Fruit fly (Drosophila melanogaster) whole organism, embryonic: ENCODE results near the gene Elal.

Experiments used
- Asciz ChIP-seq: fragments of 200-800 bp; sonication (Bioruptor generic); optimal IDR thresholded peaks from 2 replicates; lab custom pipeline; 2017; ENCODE audit warnings: missing biosample characterization, mild to moderate bottlenecking, missing genetic modification characterization, missing genetic modification reagents
- B-H1 ChIP-seq: fragments of 200-800 bp; sonication (Bioruptor generic); IDR thresholded peaks from 3 replicates; pipeline ENCODE4 v1.3.6; 2022; ENCODE audit warnings: missing biosample characterization, missing genetic modification characterization
- Blimp-1 ChIP-seq: fragments of 200-800 bp; sonication (Bioruptor generic); optimal IDR thresholded peaks from 3 replicates; lab custom pipeline; 2018; ENCODE audit warnings: missing biosample characterization, missing genetic modification characterization, mild to moderate bottlenecking, moderate library complexity, missing genetic modification reagents
- CG10654 ChIP-seq: fragments of 200-800 bp; sonication (Bioruptor generic); optimal IDR thresholded peaks from 2 replicates; lab custom pipeline; 2016; ENCODE audit warnings: missing biosample characterization, missing genetic modification characterization
- CG12071 ChIP-seq: fragments of 200-800 bp; sonication (Bioruptor generic); optimal IDR thresholded peaks from 3 replicates; lab custom pipeline; 2018; ENCODE audit warnings: missing biosample characterization, mild to moderate bottlenecking, missing genetic modification characterization
- CG12104 ChIP-seq: fragments of 200-800 bp; sonication (Bioruptor generic); optimal IDR thresholded peaks from 3 replicates; lab custom pipeline; 2016; ENCODE audit warnings: missing biosample characterization, missing genetic modification characterization
- CG13123 ChIP-seq: fragments of 200-800 bp; sonication (Bioruptor generic); optimal IDR thresholded peaks from 2 replicates; lab custom pipeline; 2016; ENCODE audit warnings: missing biosample characterization, missing genetic modification characterization
- CG13287 ChIP-seq: fragments of 200-800 bp; sonication (Bioruptor generic); IDR thresholded peaks from 2 replicates; pipeline ENCODE4 v1.3.6; 2022; ENCODE audit warnings: missing biosample characterization, missing genetic modification characterization; ENCODE audit not compliant: partially characterized antibody
- CG16779 ChIP-seq: fragments of 200-800 bp; sonication (Bioruptor generic); IDR thresholded peaks from 2 replicates; pipeline ENCODE4 v1.3.6; 2022; ENCODE audit warnings: missing biosample characterization, missing genetic modification characterization
- CG18476 ChIP-seq: fragments of 200-800 bp; sonication (Bioruptor generic); optimal IDR thresholded peaks from 2 replicates; lab custom pipeline; 2016; ENCODE audit warnings: missing biosample characterization, mild to moderate bottlenecking, missing genetic modification characterization
- CG2120 ChIP-seq: fragments of 200-800 bp; sonication (Bioruptor generic); optimal IDR thresholded peaks from 3 replicates; lab custom pipeline; 2016; ENCODE audit warnings: missing biosample characterization, missing genetic modification characterization
- CG2199 ChIP-seq: fragments of 200-800 bp; sonication (Bioruptor generic); IDR thresholded peaks from 3 replicates; pipeline ENCODE4 v1.3.6; 2022; ENCODE audit warnings: missing biosample characterization, missing genetic modification characterization
- CG31388 ChIP-seq: fragments of 200-800 bp; sonication (Bioruptor generic); optimal IDR thresholded peaks from 2 replicates; lab custom pipeline; 2016; ENCODE audit warnings: missing biosample characterization, missing genetic modification characterization
- CG33557 ChIP-seq: fragments of 200-800 bp; sonication (Bioruptor generic); optimal IDR thresholded peaks from 2 replicates; lab custom pipeline; 2019; ENCODE audit warnings: missing biosample characterization, mild to moderate bottlenecking, missing genetic modification characterization, moderate library complexity
- CG3995 ChIP-seq: fragments of 200-800 bp; sonication (Bioruptor generic); optimal IDR thresholded peaks from 3 replicates; lab custom pipeline; 2016; ENCODE audit warnings: missing biosample characterization, missing genetic modification characterization
- CG42726 ChIP-seq: fragments of 200-800 bp; sonication (Bioruptor generic); IDR thresholded peaks from 2 replicates; pipeline ENCODE4 v1.3.6; 2022; ENCODE audit warnings: missing biosample characterization, missing genetic modification characterization; ENCODE audit not compliant: partially characterized antibody
- CG4404 ChIP-seq: fragments of 200-800 bp; sonication (Bioruptor generic); IDR thresholded peaks from 2 replicates; pipeline ENCODE4 v1.3.6; 2022; ENCODE audit warnings: missing biosample characterization, missing genetic modification characterization
- CG4854 ChIP-seq: fragments of 200-800 bp; sonication (Bioruptor generic); optimal IDR thresholded peaks from 2 replicates; lab custom pipeline; 2016; ENCODE audit warnings: missing biosample characterization, missing genetic modification characterization, inconsistent platforms
- CG7357 ChIP-seq: fragments of 200-800 bp; sonication (Bioruptor generic); IDR thresholded peaks from 3 replicates; pipeline ENCODE4 v1.3.6; 2022; ENCODE audit warnings: missing biosample characterization, missing genetic modification characterization
- CG7928 ChIP-seq: fragments of 200-800 bp; sonication (Bioruptor generic); optimal IDR thresholded peaks from 2 replicates; lab custom pipeline; 2017; ENCODE audit warnings: missing biosample characterization, mild to moderate bottlenecking, missing genetic modification characterization
- CG8765 ChIP-seq: fragments of 200-800 bp; sonication (Bioruptor generic); IDR thresholded peaks from 2 replicates; pipeline ENCODE4 v1.3.6; 2022; ENCODE audit warnings: missing biosample characterization, missing genetic modification characterization
- Chrac-16 ChIP-seq: fragments of 200-800 bp; sonication (Bioruptor generic); optimal IDR thresholded peaks from 3 replicates; lab custom pipeline; 2016; ENCODE audit warnings: missing biosample characterization, missing genetic modification characterization
- CrebB ChIP-seq: fragments of 200-800 bp; sonication (Bioruptor generic); optimal IDR thresholded peaks from 3 replicates; lab custom pipeline; 2018; ENCODE audit warnings: missing biosample characterization, mild to moderate bottlenecking, missing genetic modification characterization
- Dfd ChIP-seq, 2 experiments: fragments of >200 bp; optimal IDR thresholded peaks; 2 replicates each; lab custom pipeline; 2017; ENCODE audit warnings: missing biosample characterization in 2 of 2, missing genetic modification characterization in 2 of 2
- Gsc ChIP-seq: fragments of 200-800 bp; sonication (Bioruptor generic); IDR thresholded peaks from 2 replicates; pipeline ENCODE4 v1.3.6; 2022; ENCODE audit warnings: missing biosample characterization, missing genetic modification characterization
- Hand ChIP-seq: fragments of 200-800 bp; sonication (Bioruptor generic); optimal IDR thresholded peaks from 2 replicates; lab custom pipeline; 2017; ENCODE audit warnings: mild to moderate bottlenecking, missing biosample characterization, missing genetic modification reagents, missing genetic modification characterization
- Lhr ChIP-seq: fragments of 200-800 bp; sonication (Bioruptor generic); optimal IDR thresholded peaks from 3 replicates; lab custom pipeline; 2017; ENCODE audit warnings: mild to moderate bottlenecking, missing biosample characterization, missing genetic modification reagents, missing genetic modification characterization
- Lim3 ChIP-seq: fragments of 200-800 bp; sonication (Bioruptor generic); IDR thresholded peaks from 2 replicates; pipeline ENCODE4 v1.3.6; 2022; ENCODE audit warnings: missing biosample characterization, missing genetic modification characterization
- MBD-R2 ChIP-seq: fragments of 200-800 bp; sonication (Bioruptor generic); IDR thresholded peaks from 2 replicates; pipeline ENCODE4 v1.3.6; 2022; ENCODE audit warnings: missing biosample characterization, missing genetic modification characterization
- Sry-δ ChIP-seq: fragments of 200-800 bp; sonication (Bioruptor generic); optimal IDR thresholded peaks from 2 replicates; lab custom pipeline; 2016; ENCODE audit warnings: missing biosample characterization, missing genetic modification characterization
- Ssrp ChIP-seq: fragments of 200-800 bp; sonication (Bioruptor generic); optimal IDR thresholded peaks from 2 replicates; lab custom pipeline; 2018; ENCODE audit warnings: missing biosample characterization, mild to moderate bottlenecking, missing genetic modification characterization, moderate library complexity
- TFAM ChIP-seq: fragments of 200-800 bp; sonication (Bioruptor generic); optimal IDR thresholded peaks from 2 replicates; lab custom pipeline; 2017; ENCODE audit warnings: missing biosample characterization, missing genetic modification characterization, inconsistent platforms
- chinmo ChIP-seq: fragments of 200-800 bp; sonication (Bioruptor generic); IDR thresholded peaks from 4 replicates; pipeline ENCODE4 v1.3.6; 2022; ENCODE audit warnings: missing biosample characterization, missing genetic modification characterization; ENCODE audit not compliant: partially characterized antibody
- crol ChIP-seq: fragments of 200-800 bp; sonication (Bioruptor generic); IDR thresholded peaks from 2 replicates; pipeline ENCODE4 v1.3.6; 2022; ENCODE audit warnings: missing biosample characterization, missing genetic modification characterization
- dan ChIP-seq: fragments of 200-800 bp; sonication (Bioruptor generic); IDR thresholded peaks from 2 replicates; pipeline ENCODE4 v1.3.6; 2022; ENCODE audit warnings: missing biosample characterization, missing genetic modification characterization
- ewg ChIP-seq: fragments of 200-800 bp; sonication (Bioruptor generic); optimal IDR thresholded peaks from 3 replicates; lab custom pipeline; 2017; ENCODE audit warnings: mild to moderate bottlenecking, missing biosample characterization, missing genetic modification reagents, missing genetic modification characterization
- fd102C ChIP-seq: fragments of 200-800 bp; sonication (Bioruptor generic); optimal IDR thresholded peaks from 2 replicates; lab custom pipeline; 2018; ENCODE audit warnings: missing biosample characterization, mild to moderate bottlenecking, missing genetic modification characterization, moderate library complexity
- fd64A ChIP-seq: fragments of 200-800 bp; sonication (Bioruptor generic); optimal IDR thresholded peaks from 3 replicates; lab custom pipeline; 2018; ENCODE audit warnings: missing biosample characterization, mild to moderate bottlenecking, missing genetic modification characterization
- ftz-f1 ChIP-seq: fragments of 200-800 bp; sonication (Bioruptor generic); optimal IDR thresholded peaks from 2 replicates; lab custom pipeline; 2016; ENCODE audit warnings: missing biosample characterization, missing genetic modification characterization
- knrl ChIP-seq: fragments of 200-800 bp; sonication (Bioruptor generic); IDR thresholded peaks from 3 replicates; pipeline ENCODE4 v1.3.6; 2022; ENCODE audit warnings: missing biosample characterization, missing genetic modification characterization; ENCODE audit not compliant: partially characterized antibody
- lola ChIP-seq, 3 experiments: fragments of >200 bp in 2 of 3; fragments of 200-800 bp in 1 of 3; sonication (Bioruptor generic) in 1 of 3; optimal IDR thresholded peaks; 2 replicates each; lab custom pipeline; 2017 to 2019; ENCODE audit warnings: missing biosample characterization in 3 of 3, missing genetic modification characterization in 3 of 3, mild to moderate bottlenecking in 1 of 3, moderate library complexity in 1 of 3
- nerfin-1 ChIP-seq: fragments of 200-800 bp; sonication (Bioruptor generic); optimal IDR thresholded peaks from 3 replicates; lab custom pipeline; 2019; ENCODE audit warnings: missing biosample characterization, mild to moderate bottlenecking, missing genetic modification characterization, moderate library complexity
- nerfin-2 ChIP-seq: fragments of 200-800 bp; sonication (Bioruptor generic); IDR thresholded peaks from 2 replicates; pipeline ENCODE4 v1.3.6; 2022; ENCODE audit warnings: missing biosample characterization, missing genetic modification characterization; ENCODE audit not compliant: partially characterized antibody
- pros ChIP-seq: fragments of 200-800 bp; sonication (Bioruptor generic); optimal IDR thresholded peaks from 3 replicates; lab custom pipeline; 2019; ENCODE audit warnings: missing biosample characterization, mild to moderate bottlenecking, missing genetic modification characterization, moderate library complexity
- ro ChIP-seq: fragments of 200-800 bp; sonication (Bioruptor generic); IDR thresholded peaks from 2 replicates; pipeline ENCODE4 v1.3.6; 2022; ENCODE audit warnings: missing biosample characterization, missing genetic modification characterization
- tin ChIP-seq: fragments of 200-800 bp; sonication (Bioruptor generic); optimal IDR thresholded peaks from 3 replicates; lab custom pipeline; 2016; ENCODE audit warnings: missing biosample characterization, missing genetic modification characterization
- vfl ChIP-seq: fragments of 200-800 bp; sonication (Bioruptor generic); optimal IDR thresholded peaks from 2 replicates; lab custom pipeline; 2016; ENCODE audit warnings: missing biosample characterization, missing genetic modification characterization
- wek ChIP-seq: fragments of 200-800 bp; sonication (Bioruptor generic); optimal IDR thresholded peaks from 3 replicates; lab custom pipeline; 2018; ENCODE audit warnings: missing biosample characterization, mild to moderate bottlenecking, missing genetic modification characterization, moderate library complexity

The Elal gene

dm6 chr3R:24816993-24817854 is 47.9 kb upstream of the Elal start, which contains the start of the genes CG5808 and Saf-B (continued):
- TF ChIP-seq tin (GFP tag; lab: Kevin White, UChicago) (peak; percentile 55), Dfd (GFP tag; optimal IDR thresholded peaks at IDR 0.05; lab: Kevin White, UChicago) (no peak), dan (GFP tag; lab: Robert Waterston, UW) (no peak), CG42726 (GFP tag; lab: Robert Waterston, UW) (0 out of 2 replicates have a peak, but pooled peaks have one; percentile 32), Gsc (GFP tag; lab: Robert Waterston, UW) (no peak), CrebB (tag; lab: Kevin White, UChicago) (no peak), CG8765 (GFP tag; lab: Robert Waterston, UW) (no peak), CG12104 (GFP tag; lab: Kevin White, UChicago) (peak; percentile 74), lola (GFP tag; optimal IDR thresholded peaks at IDR 0.05; lab: Kevin White, UChicago) (peak in 1 of 3 experiments; percentile 60), wek (no peak), CG4404 (GFP tag; lab: Robert Waterston, UW) (peak; percentile 48; the same call in 1 of the 2 replicates), nerfin-2 (peak; percentile 86), fd64A (GFP tag; lab: Kevin White, UChicago) (no peak), Hand (GFP tag; lab: Kevin White, UChicago) (no peak), crol (GFP tag; lab: Robert Waterston, UW) (no peak), Sry-δ (GFP tag; lab: Kevin White, UChicago) (peak; percentile 86), CG31388 (peak; percentile 29), CG12071 (GFP tag; lab: Kevin White, UChicago) (no peak), CG13287 (GFP tag; lab: Robert Waterston, UW) (peak; percentile 76), ftz-f1 (GFP tag; lab: Kevin White, UChicago) (peak; percentile 38), Chrac-16 (GFP tag; lab: Kevin White, UChicago) (peak; percentile 4), CG7357 (GFP tag; lab: Robert Waterston, UW) (no peak), chinmo (GFP tag; lab: Robert Waterston, UW) (0 out of 4 replicates have a peak, but pooled peaks have one; percentile 77), Blimp-1 (GFP tag; lab: Kevin White, UChicago) (no peak), Ssrp (peak; percentile 41), CG2199 (GFP tag; lab: Robert Waterston, UW) (no peak), knrl (GFP tag; lab: Robert Waterston, UW) (peak; percentile 83; the same call in 2 of the 3 replicates), CG33557 (GFP tag; lab: Kevin White, UChicago) (no peak), nerfin-1 (tag; lab: Kevin White, UChicago) (peak; percentile 49), vfl (GFP tag; lab: Kevin White, UChicago) (no peak), B-H1 (no peak; the same call in 2 of the 3 replicates), Asciz (GFP tag; lab: Kevin White, UChicago) (no peak), CG3995 (GFP tag; lab: Kevin White, UChicago) (peak; percentile 54), CG7928 (GFP tag; lab: Kevin White, UChicago) (peak; percentile 18), CG16779 (GFP tag; lab: Robert Waterston, UW) (no peak), TFAM (GFP tag; lab: Kevin White, UChicago) (no peak), CG18476 (GFP tag; lab: Kevin White, UChicago) (peak; percentile 59), fd102C (GFP tag; lab: Kevin White, UChicago) (no peak), pros (GFP tag; lab: Kevin White, UChicago) (no peak), MBD-R2 (GFP tag; lab: Robert Waterston, UW) (peak; percentile 8; the same call in 1 of the 2 replicates), CG2120 (peak; percentile 22), ewg (GFP tag; lab: Kevin White, UChicago) (peak; percentile 31), CG13123 (GFP tag; lab: Kevin White, UChicago) (no peak), Lhr (GFP tag; lab: Kevin White, UChicago) (peak; percentile 59), CG10654 (peak; percentile 60), Lim3 (GFP tag; lab: Robert Waterston, UW) (no peak), ro (GFP tag; lab: Robert Waterston, UW) (no peak), CG4854 (GFP tag; lab: Kevin White, UChicago) (no peak)
